Fruit fly (Drosophila melanogaster) whole organism, embryonic: Measurements from ENCODE around the gene CG42525.

Experiments used
- ATbp ChIP-seq: fragments of 200-800 bp; sonication (Bioruptor generic); optimal IDR thresholded peaks from 2 replicates; lab custom pipeline; 2017; ENCODE audit warnings: missing biosample characterization, mild to moderate bottlenecking, missing genetic modification characterization, missing genetic modification reagents
- Bdp1 ChIP-seq: fragments of 200-800 bp; sonication (Bioruptor generic); optimal IDR thresholded peaks from 3 replicates; lab custom pipeline; 2016; ENCODE audit warnings: missing biosample characterization, missing genetic modification characterization
- CG12299 ChIP-seq: fragments of 200-800 bp; sonication (Bioruptor generic); optimal IDR thresholded peaks from 2 replicates; lab custom pipeline; 2018; ENCODE audit warnings: missing biosample characterization, mild to moderate bottlenecking, missing genetic modification characterization
- CG12659 ChIP-seq: fragments of 200-800 bp; sonication (Bioruptor generic); optimal IDR thresholded peaks from 3 replicates; lab custom pipeline; 2017; ENCODE audit warnings: mild to moderate bottlenecking, missing biosample characterization, missing genetic modification reagents, missing genetic modification characterization
- CG13775 ChIP-seq: fragments of 200-800 bp; sonication (Bioruptor generic); optimal IDR thresholded peaks from 3 replicates; lab custom pipeline; 2017; ENCODE audit warnings: missing biosample characterization, mild to moderate bottlenecking, missing genetic modification characterization
- CG13894 ChIP-seq: fragments of 200-800 bp; sonication (Bioruptor generic); optimal IDR thresholded peaks from 3 replicates; lab custom pipeline; 2018; ENCODE audit warnings: missing biosample characterization, mild to moderate bottlenecking, missing genetic modification characterization, moderate library complexity
- CG14050 ChIP-seq: fragments of 200-800 bp; sonication (Bioruptor generic); IDR thresholded peaks from 3 replicates; pipeline ENCODE4 v1.3.6; 2022; ENCODE audit warnings: missing biosample characterization, missing genetic modification characterization
- CG14710 ChIP-seq: fragments of 200-800 bp; sonication (Bioruptor generic); optimal IDR thresholded peaks from 3 replicates; lab custom pipeline; 2019; ENCODE audit warnings: missing biosample characterization, mild to moderate bottlenecking, missing genetic modification characterization, moderate library complexity
- CG17568 ChIP-seq: fragments of 200-800 bp; sonication (Bioruptor generic); optimal IDR thresholded peaks from 2 replicates; lab custom pipeline; 2018; ENCODE audit warnings: missing biosample characterization, mild to moderate bottlenecking, missing genetic modification characterization, moderate library complexity
- CG2678 ChIP-seq: fragments of 200-800 bp; sonication (Bioruptor generic); optimal IDR thresholded peaks from 3 replicates; lab custom pipeline; 2019; ENCODE audit warnings: missing biosample characterization, mild to moderate bottlenecking, missing genetic modification characterization, moderate library complexity
- CG33557 ChIP-seq: fragments of 200-800 bp; sonication (Bioruptor generic); optimal IDR thresholded peaks from 2 replicates; lab custom pipeline; 2019; ENCODE audit warnings: missing biosample characterization, mild to moderate bottlenecking, missing genetic modification characterization, moderate library complexity
- CG4404 ChIP-seq: fragments of 200-800 bp; sonication (Bioruptor generic); IDR thresholded peaks from 2 replicates; pipeline ENCODE4 v1.3.6; 2022; ENCODE audit warnings: missing biosample characterization, missing genetic modification characterization
- CG4617 ChIP-seq: fragments of 200-800 bp; sonication (Bioruptor generic); optimal IDR thresholded peaks from 3 replicates; lab custom pipeline; 2016; ENCODE audit warnings: missing biosample characterization, missing genetic modification characterization, borderline replicate concordance
- CG4854 ChIP-seq: fragments of 200-800 bp; sonication (Bioruptor generic); optimal IDR thresholded peaks from 2 replicates; lab custom pipeline; 2016; ENCODE audit warnings: missing biosample characterization, missing genetic modification characterization, inconsistent platforms
- CG6175 ChIP-seq: fragments of 200-800 bp; sonication (Bioruptor generic); IDR thresholded peaks from 3 replicates; pipeline ENCODE4 v1.3.6; 2022; ENCODE audit warnings: missing biosample characterization, missing genetic modification characterization
- CG6254 ChIP-seq: fragments of 200-800 bp; sonication (Bioruptor generic); optimal IDR thresholded peaks from 3 replicates; lab custom pipeline; 2017; ENCODE audit warnings: mild to moderate bottlenecking, missing biosample characterization, missing genetic modification reagents, missing genetic modification characterization
- CG7786 ChIP-seq: fragments of 200-800 bp; sonication (Bioruptor generic); optimal IDR thresholded peaks from 2 replicates; lab custom pipeline; 2016; ENCODE audit warnings: missing biosample characterization, missing genetic modification characterization
- CG8924 ChIP-seq: fragments of 200-800 bp; optimal IDR thresholded peaks from 3 replicates; lab custom pipeline; 2019; ENCODE audit warnings: missing biosample characterization, mild to moderate bottlenecking, missing genetic modification characterization, moderate library complexity
- CG9932 ChIP-seq: fragments of 200-800 bp; sonication (Bioruptor generic); IDR thresholded peaks from 2 replicates; pipeline ENCODE4 v1.3.6; 2022; ENCODE audit warnings: missing biosample characterization, missing genetic modification characterization
- Dll ChIP-seq: fragments of 200-800 bp; sonication (Bioruptor generic); IDR thresholded peaks from 4 replicates; pipeline ENCODE4 v1.3.6; 2022; ENCODE audit warnings: missing biosample characterization, missing genetic modification characterization; ENCODE audit not compliant: partially characterized antibody
- Drgx ChIP-seq: fragments of 200-800 bp; sonication (Bioruptor generic); IDR thresholded peaks from 2 replicates; pipeline ENCODE4 v1.3.6; 2022; ENCODE audit warnings: missing biosample characterization, missing genetic modification characterization
- E2f1 ChIP-seq: fragments of 200-800 bp; sonication (Bioruptor generic); IDR thresholded peaks from 2 replicates; pipeline ENCODE4 v1.3.6; 2022; ENCODE audit warnings: missing biosample characterization, missing genetic modification characterization
- ERR ChIP-seq: fragments of 200-800 bp; sonication (Bioruptor generic); optimal IDR thresholded peaks from 2 replicates; lab custom pipeline; 2016; ENCODE audit warnings: missing biosample characterization, missing genetic modification characterization
- Fer2 ChIP-seq: fragments of 200-800 bp; sonication (Bioruptor generic); optimal IDR thresholded peaks from 2 replicates; lab custom pipeline; 2018; ENCODE audit warnings: missing biosample characterization, mild to moderate bottlenecking, missing genetic modification characterization, moderate library complexity
- Hmx ChIP-seq: fragments of 200-800 bp; sonication (Bioruptor generic); optimal IDR thresholded peaks from 2 replicates; lab custom pipeline; 2016; ENCODE audit warnings: missing biosample characterization, missing genetic modification characterization
- Lim3 ChIP-seq: fragments of 200-800 bp; sonication (Bioruptor generic); IDR thresholded peaks from 2 replicates; pipeline ENCODE4 v1.3.6; 2022; ENCODE audit warnings: missing biosample characterization, missing genetic modification characterization
- Meics ChIP-seq: fragments of 200-800 bp; sonication (Bioruptor generic); optimal IDR thresholded peaks from 2 replicates; lab custom pipeline; 2017; ENCODE audit warnings: missing biosample characterization, mild to moderate bottlenecking, missing genetic modification characterization
- Mrtf ChIP-seq: fragments of 200-800 bp; sonication (Bioruptor generic); IDR thresholded peaks from 3 replicates; pipeline ENCODE4 v1.3.6; 2022; ENCODE audit warnings: missing biosample characterization, missing genetic modification characterization
- Myb ChIP-seq: fragments of 200-800 bp; sonication (Bioruptor generic); optimal IDR thresholded peaks from 2 replicates; lab custom pipeline; 2016; ENCODE audit warnings: missing biosample characterization, missing genetic modification characterization
- Neu2 ChIP-seq: fragments of 200-800 bp; sonication (Bioruptor generic); optimal IDR thresholded peaks from 3 replicates; lab custom pipeline; 2016; ENCODE audit warnings: missing biosample characterization, missing genetic modification characterization, borderline replicate concordance
- Nf-YA ChIP-seq: fragments of 200-800 bp; sonication (Bioruptor generic); IDR thresholded peaks from 2 replicates; pipeline ENCODE4 v1.3.6; 2022; ENCODE audit warnings: missing biosample characterization, missing genetic modification characterization
- NfI ChIP-seq: fragments of 200-800 bp; sonication (Bioruptor generic); optimal IDR thresholded peaks from 3 replicates; lab custom pipeline; 2018; ENCODE audit warnings: missing biosample characterization, mild to moderate bottlenecking, missing genetic modification characterization, moderate library complexity
- Poxn ChIP-seq: fragments of 200-800 bp; sonication (Bioruptor generic); IDR thresholded peaks from 2 replicates; pipeline ENCODE4 v1.3.6; 2022; ENCODE audit warnings: missing biosample characterization, missing genetic modification characterization
- Ptx1 ChIP-seq: fragments of 200-800 bp; sonication (Bioruptor generic); IDR thresholded peaks from 2 replicates; pipeline ENCODE4 v1.3.6; 2022; ENCODE audit warnings: missing biosample characterization, missing genetic modification characterization
- Rx ChIP-seq: fragments of 200-800 bp; sonication (Bioruptor generic); IDR thresholded peaks from 2 replicates; pipeline ENCODE4 v1.3.6; 2022; ENCODE audit warnings: missing biosample characterization, missing genetic modification characterization
- TFAM ChIP-seq: fragments of 200-800 bp; sonication (Bioruptor generic); optimal IDR thresholded peaks from 2 replicates; lab custom pipeline; 2017; ENCODE audit warnings: missing biosample characterization, missing genetic modification characterization, inconsistent platforms
- Tbp ChIP-seq: fragments of >200 bp; optimal IDR thresholded peaks from 2 replicates; lab custom pipeline; 2018; ENCODE audit warnings: missing biosample characterization, missing genetic modification characterization
- Xbp1 ChIP-seq: fragments of 200-800 bp; sonication (Bioruptor generic); optimal IDR thresholded peaks from 3 replicates; lab custom pipeline; 2016; ENCODE audit warnings: missing biosample characterization, mild to moderate bottlenecking, missing genetic modification characterization
- bsh ChIP-seq, 2 experiments: fragments of 200-800 bp; sonication (Bioruptor generic); optimal IDR thresholded peaks; 2 replicates each; lab custom pipeline; 2017 to 2018; ENCODE audit warnings: mild to moderate bottlenecking in 2 of 2, missing biosample characterization in 2 of 2, missing genetic modification characterization in 2 of 2, moderate library complexity in 1 of 2
- btn ChIP-seq: fragments of 200-800 bp; sonication (Bioruptor generic); optimal IDR thresholded peaks from 2 replicates; lab custom pipeline; 2016; ENCODE audit warnings: missing biosample characterization, missing genetic modification characterization
- cas ChIP-seq: fragments of 200-800 bp; sonication (Bioruptor generic); IDR thresholded peaks from 2 replicates; pipeline ENCODE4 v1.3.6; 2022; ENCODE audit warnings: missing biosample characterization, missing genetic modification characterization
- gem ChIP-seq: fragments of 200-800 bp; sonication (Bioruptor generic); optimal IDR thresholded peaks from 2 replicates; lab custom pipeline; 2019; ENCODE audit warnings: missing biosample characterization, mild to moderate bottlenecking, missing genetic modification characterization, moderate library complexity
- jigr1 ChIP-seq: fragments of 200-800 bp; sonication (Bioruptor generic); IDR thresholded peaks from 3 replicates; pipeline ENCODE4 v1.3.6; 2022; ENCODE audit warnings: missing biosample characterization, missing genetic modification characterization
- jumu ChIP-seq: fragments of 200-800 bp; sonication (Bioruptor generic); optimal IDR thresholded peaks from 3 replicates; lab custom pipeline; 2016; ENCODE audit warnings: missing biosample characterization, missing genetic modification characterization
- kah ChIP-seq: fragments of 200-800 bp; sonication (Bioruptor generic); optimal IDR thresholded peaks from 2 replicates; lab custom pipeline; 2018; ENCODE audit warnings: missing biosample characterization, mild to moderate bottlenecking, missing genetic modification characterization
- mam ChIP-seq: fragments of 200-800 bp; sonication (Bioruptor generic); optimal IDR thresholded peaks from 3 replicates; lab custom pipeline; 2016; ENCODE audit warnings: missing biosample characterization, missing genetic modification characterization
- nerfin-2 ChIP-seq: fragments of 200-800 bp; sonication (Bioruptor generic); IDR thresholded peaks from 2 replicates; pipeline ENCODE4 v1.3.6; 2022; ENCODE audit warnings: missing biosample characterization, missing genetic modification characterization; ENCODE audit not compliant: partially characterized antibody
- pum ChIP-seq: fragments of 200-800 bp; sonication (Bioruptor generic); optimal IDR thresholded peaks from 2 replicates; lab custom pipeline; 2016; ENCODE audit warnings: missing biosample characterization, missing genetic modification characterization
- so ChIP-seq: fragments of 200-800 bp; sonication (Bioruptor generic); IDR thresholded peaks from 3 replicates; pipeline ENCODE4 v1.3.6; 2022; ENCODE audit warnings: missing biosample characterization, missing genetic modification characterization
- tna ChIP-seq: fragments of 200-800 bp; sonication (Bioruptor generic); IDR thresholded peaks from 2 replicates; pipeline ENCODE4 v1.3.6; 2022; ENCODE audit warnings: missing biosample characterization, missing genetic modification characterization; ENCODE audit not compliant: partially characterized antibody
- unc-4 ChIP-seq: fragments of 200-800 bp; sonication (Bioruptor generic); IDR thresholded peaks from 2 replicates; pipeline ENCODE4 v1.3.6; 2022; ENCODE audit warnings: missing biosample characterization, missing genetic modification characterization; ENCODE audit not compliant: partially characterized antibody

CG42525 gene

DNA sequence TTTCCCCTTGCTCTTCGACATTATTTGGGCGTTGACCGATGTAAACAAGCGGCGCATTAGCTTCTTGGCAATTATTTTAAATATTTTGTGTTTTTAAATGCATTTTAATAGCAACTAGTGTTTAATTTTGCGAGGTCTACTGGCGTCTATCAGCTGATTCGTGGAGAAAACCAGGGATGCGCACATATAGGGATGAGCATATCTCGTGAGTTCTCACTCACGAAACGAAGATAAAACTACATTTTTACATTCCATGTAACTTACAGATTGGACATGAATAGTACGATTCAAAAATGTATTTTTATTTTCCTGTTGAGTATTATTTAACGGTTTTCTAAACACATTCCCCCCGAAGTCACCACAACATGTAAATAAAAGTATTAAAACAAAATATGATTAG, 7.9 kb upstream of the CG42525 start, which contains the start of gene CG14966 (continued):
- TF ChIP-seq Neu2 (GFP tag; lab: Kevin White, UChicago) (no peak), Xbp1 (GFP tag; lab: Kevin White, UChicago) (peak; percentile 52), CG9932 (GFP tag; lab: Robert Waterston, UW) (peak; percentile 78), Tbp (GFP tag; lab: Kevin White, UChicago) (no peak), Meics (GFP tag; lab: Kevin White, UChicago) (peak; percentile 38), jumu (peak; percentile 9), tna (GFP tag; lab: Robert Waterston, UW) (peak; percentile 51; the same call in 1 of the 2 replicates), Rx (no peak), NfI (GFP tag; lab: Kevin White, UChicago) (no peak), pum (peak; percentile 38), Drgx (GFP tag; lab: Robert Waterston, UW) (no peak), Hmx (GFP tag; lab: Kevin White, UChicago) (peak; percentile 16), CG6254 (GFP tag; lab: Kevin White, UChicago) (no peak), Dll (GFP tag; lab: Robert Waterston, UW) (peak; percentile 91), Poxn (GFP tag; lab: Robert Waterston, UW) (no peak), CG12299 (tag; lab: Kevin White, UChicago) (no peak), btn (GFP tag; lab: Kevin White, UChicago) (no peak), ATbp (no peak), kah (GFP tag; lab: Kevin White, UChicago) (peak; percentile 15), CG4404 (GFP tag; lab: Robert Waterston, UW) (no peak), Mrtf (GFP tag; lab: Robert Waterston, UW) (no peak), TFAM (GFP tag; lab: Kevin White, UChicago) (no peak), Fer2 (tag; lab: Kevin White, UChicago) (no peak), CG4617 (peak; percentile 7), mam (peak; percentile 62), Ptx1 (GFP tag; lab: Robert Waterston, UW) (peak; percentile 23; the same call in 1 of the 2 replicates), Lim3 (GFP tag; lab: Robert Waterston, UW) (no peak), gem (tag; lab: Kevin White, UChicago) (peak; percentile 33), CG33557 (no peak), CG17568 (GFP tag; lab: Kevin White, UChicago) (no peak), CG7786 (GFP tag; lab: Kevin White, UChicago) (peak; percentile 0), CG6175 (GFP tag; lab: Robert Waterston, UW) (no peak), CG14710 (tag; lab: Kevin White, UChicago) (peak; percentile 57), bsh (GFP tag; optimal IDR thresholded peaks at IDR 0.05; lab: Kevin White, UChicago) (no peak), so (GFP tag; lab: Robert Waterston, UW) (no peak), cas (GFP tag; lab: Robert Waterston, UW) (no peak), CG13775 (no peak), CG4854 (GFP tag; lab: Kevin White, UChicago) (peak; percentile 19), CG12659 (GFP tag; lab: Kevin White, UChicago) (peak; percentile 62), CG13894 (tag; lab: Kevin White, UChicago) (peak; percentile 58), ERR (GFP tag; lab: Kevin White, UChicago) (peak; percentile 25), Bdp1 (no peak), Nf-YA (GFP tag; lab: Robert Waterston, UW) (no peak), CG2678 (peak; percentile 4), jigr1 (GFP tag; lab: Robert Waterston, UW) (no peak), CG8924 (tag; lab: Kevin White, UChicago) (no peak), nerfin-2 (peak; percentile 66; the same call in 1 of the 2 replicates), unc-4 (GFP tag; lab: Robert Waterston, UW) (peak; percentile 91), E2f1 (GFP tag; lab: Robert Waterston, UW) (no peak), Myb (GFP tag; lab: Kevin White, UChicago) (peak; percentile 95), CG14050 (GFP tag; lab: Robert Waterston, UW) (no peak)
